Worm (Caenorhabditis elegans): ENCODE measurements around the gene B0554.1.

B0554.1 gene

ce11 chrV:443193-443592, 5.0 kb downstream of the B0554.1 start, which contains the start of gene srh-33:
srh-33 (minus strand) TSS chrV:443293.
- TF ChIP-seq lin-14 (GFP tag; optimal IDR thresholded peaks at IDR 0.05) (no peak), hpl-2 (GFP tag; optimal IDR thresholded peaks at IDR 0.05) (no peak), nhr-90 (tag; optimal IDR thresholded peaks at IDR 0.05; ENCODE audit: poor library complexity) (no peak), pax-3 (tag; optimal IDR thresholded peaks at IDR 0.05) (no peak), F16B12.6 (tag; optimal IDR thresholded peaks at IDR 0.05) (no peak), sup-37 (GFP tag; optimal IDR thresholded peaks at IDR 0.05) (no peak), egl-13 (tag; optimal IDR thresholded peaks at IDR 0.05) (no peak), ceh-88 (GFP tag; IDR thresholded peaks at IDR 0.05) (no peak), lin-35 (GFP tag; optimal IDR thresholded peaks at IDR 0.05) (no peak), alr-1 (tag; optimal IDR thresholded peaks at IDR 0.05; ENCODE audit: borderline replicate concordance) (no peak), nhr-47 (tag; optimal IDR thresholded peaks at IDR 0.05) (no peak), nhr-28 (tag; optimal IDR thresholded peaks at IDR 0.05) (no peak), lin-39 (tag; optimal IDR thresholded peaks at IDR 0.05) (no peak), ztf-4 (tag; optimal IDR thresholded peaks at IDR 0.05) (no peak), nhr-12 (tag; optimal IDR thresholded peaks at IDR 0.05) (no peak)

ce11 chrV:446574-446973, 8.4 kb downstream of the B0554.1 start, which contains the start of gene srh-34:
srh-34 (minus strand) TSS chrV:446674.
- TF ChIP-seq nhr-11 (tag; optimal IDR thresholded peaks at IDR 0.05) (no peak), aly-2 (tag; optimal IDR thresholded peaks at IDR 0.05) (no peak), jun-1 (tag; optimal IDR thresholded peaks at IDR 0.05) (no peak), lin-14 (GFP tag; optimal IDR thresholded peaks at IDR 0.05) (no peak), pqm-1 (tag; optimal IDR thresholded peaks at IDR 0.05) (no peak), nhr-19 (GFP tag; conservative IDR thresholded peaks at IDR 0.05) (no peak), pax-3 (tag; optimal IDR thresholded peaks at IDR 0.05) (no peak), F16B12.6 (tag; optimal IDR thresholded peaks at IDR 0.05) (no peak), nhr-47 (tag; optimal IDR thresholded peaks at IDR 0.05) (no peak), efl-1 (optimal IDR thresholded peaks at IDR 0.05) (no peak), efl-1 (GFP tag; optimal IDR thresholded peaks at IDR 0.05 in 1 of 2) (no peak), C04F5.9 (tag; optimal IDR thresholded peaks at IDR 0.05) (no peak), ceh-90 (tag; optimal IDR thresholded peaks at IDR 0.05) (no peak), sox-4 (tag; optimal IDR thresholded peaks at IDR 0.05) (no peak)

- TF ChIP-seq dpl-1 (GFP tag; optimal IDR thresholded peaks at IDR 0.05) (no peak), F16B12.6 (tag; optimal IDR thresholded peaks at IDR 0.05) (no peak), hpl-2 (GFP tag; optimal IDR thresholded peaks at IDR 0.05) (no peak), xbp-1 (tag; optimal IDR thresholded peaks at IDR 0.05) (no peak), ceh-82 (tag; optimal IDR thresholded peaks at IDR 0.05) (no peak), ceh-88 (GFP tag; IDR thresholded peaks at IDR 0.05) (no peak), nhr-85 (tag) (peak; percentile 8)
These were observed 8.8 kb downstream of the B0554.1 start for ce11 chrV:446988-447387.

DNA sequence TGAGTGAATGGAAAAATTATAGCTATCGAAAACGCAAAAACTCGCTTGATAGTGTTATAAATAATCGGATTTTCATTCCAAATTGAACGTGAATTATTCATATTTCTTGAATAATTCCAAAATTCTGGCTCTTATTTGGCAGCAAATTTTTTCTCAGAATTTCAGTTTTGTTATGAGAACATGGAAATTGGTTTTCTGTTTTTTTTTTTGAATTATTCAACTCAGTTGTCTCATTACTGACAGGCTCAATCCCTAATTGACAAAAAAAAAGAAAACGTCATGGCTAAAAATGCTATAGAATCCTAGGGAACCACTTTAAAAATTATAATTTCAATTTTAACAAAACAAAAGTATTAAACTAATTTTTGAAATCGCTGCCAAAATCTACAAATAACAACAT, 10.9 kb downstream of the B0554.1 start, which contains the start of gene srh-35:
TSS of gene srh-35 (minus strand) at position 101 of the 400 bp plus-strand sequence.
- TF ChIP-seq fkh-8 (tag; optimal IDR thresholded peaks at IDR 0.05) = no peak
- no peak for TF ChIP-seq C16A3.4 (tag; optimal IDR thresholded peaks at IDR 0.05)
- peak; percentile 10 for TF ChIP-seq nhr-85 (tag)
- TF ChIP-seq snpc-4 (tag; optimal IDR thresholded peaks at IDR 0.05) = no peak
- TF ChIP-seq C04F5.9 (tag; optimal IDR thresholded peaks at IDR 0.05) = no peak
- no peak for TF ChIP-seq unc-62 (GFP tag; optimal IDR thresholded peaks at IDR 0.05)
- no peak for TF ChIP-seq swsn-7 (tag; optimal IDR thresholded peaks at IDR 0.05)

ce11 chrV:449685-450084, 11.5 kb downstream of the B0554.1 start, which contains the start of gene M02H5.8:
M02H5.8 (plus strand) TSS chrV:449981.
- TF ChIP-seq efl-1 (optimal IDR thresholded peaks at IDR 0.05) (no peak), efl-1 (GFP tag; optimal IDR thresholded peaks at IDR 0.05 in 1 of 2) (peak in 1 of 2 experiments; percentile 31), ztf-11 (tag; optimal IDR thresholded peaks at IDR 0.05) (no peak)
